Fruit fly (Drosophila melanogaster) whole organism, embryonic: Measurements from ENCODE around the gene Oatp74D.

Experiments used
- Awh ChIP-seq: fragments of 200-800 bp; sonication (Bioruptor generic); IDR thresholded peaks from 2 replicates; pipeline ENCODE4, ENCODE4 v1.3.6; 2022; ENCODE audit warnings: missing biosample characterization, missing genetic modification characterization
- CG10209 ChIP-seq: fragments of 200-800 bp; sonication (Bioruptor generic); optimal IDR thresholded peaks from 3 replicates; lab custom pipeline; 2017; ENCODE audit warnings: missing biosample characterization, mild to moderate bottlenecking, missing genetic modification characterization, missing genetic modification reagents
- CG11247 ChIP-seq: fragments of 200-800 bp; sonication (Bioruptor generic); IDR thresholded peaks from 2 replicates; pipeline ENCODE4 v1.3.6; 2022; ENCODE audit warnings: missing biosample characterization, missing genetic modification characterization
- CG12071 ChIP-seq: fragments of 200-800 bp; sonication (Bioruptor generic); optimal IDR thresholded peaks from 3 replicates; lab custom pipeline; 2018; ENCODE audit warnings: missing biosample characterization, mild to moderate bottlenecking, missing genetic modification characterization
- CG12236 ChIP-seq: fragments of 200-800 bp; sonication (Bioruptor generic); optimal IDR thresholded peaks from 2 replicates; lab custom pipeline; 2016; ENCODE audit warnings: missing biosample characterization, missing genetic modification characterization
- CG12659 ChIP-seq: fragments of 200-800 bp; sonication (Bioruptor generic); optimal IDR thresholded peaks from 3 replicates; lab custom pipeline; 2017; ENCODE audit warnings: mild to moderate bottlenecking, missing biosample characterization, missing genetic modification reagents, missing genetic modification characterization
- CG13624 ChIP-seq: fragments of 200-800 bp; sonication (Bioruptor generic); optimal IDR thresholded peaks from 2 replicates; lab custom pipeline; 2016; ENCODE audit warnings: missing biosample characterization, missing genetic modification characterization
- CG14441 ChIP-seq: fragments of 200-800 bp; sonication (Bioruptor generic); IDR thresholded peaks from 2 replicates; pipeline ENCODE4 v1.3.6; 2022; ENCODE audit warnings: missing biosample characterization, missing genetic modification characterization
- CG15011 ChIP-seq: fragments of 200-800 bp; sonication (Bioruptor generic); optimal IDR thresholded peaks from 3 replicates; lab custom pipeline; 2018; ENCODE audit warnings: missing biosample characterization, mild to moderate bottlenecking, missing genetic modification characterization
- CG18599 ChIP-seq: fragments of 200-800 bp; sonication (Bioruptor generic); optimal IDR thresholded peaks from 3 replicates; lab custom pipeline; 2017; ENCODE audit warnings: missing biosample characterization, missing genetic modification characterization, mild to moderate bottlenecking, moderate library complexity, missing genetic modification reagents
- CG2199 ChIP-seq: fragments of 200-800 bp; sonication (Bioruptor generic); IDR thresholded peaks from 3 replicates; pipeline ENCODE4 v1.3.6; 2022; ENCODE audit warnings: missing biosample characterization, missing genetic modification characterization
- CG34422 ChIP-seq: fragments of 200-800 bp; sonication (Bioruptor generic); IDR thresholded peaks from 3 replicates; pipeline ENCODE4 v1.3.6; 2022; ENCODE audit warnings: missing biosample characterization, missing genetic modification characterization
- CG5180 ChIP-seq: fragments of 200-800 bp; sonication (Bioruptor generic); optimal IDR thresholded peaks from 3 replicates; lab custom pipeline; 2017; ENCODE audit warnings: missing biosample characterization, missing genetic modification characterization, mild to moderate bottlenecking, moderate library complexity, missing genetic modification reagents
- CG6813 ChIP-seq: fragments of 200-800 bp; sonication (Bioruptor generic); optimal IDR thresholded peaks from 2 replicates; lab custom pipeline; 2017; ENCODE audit warnings: missing biosample characterization, missing genetic modification characterization, mild to moderate bottlenecking, moderate library complexity, missing genetic modification reagents
- CG7372 ChIP-seq: fragments of 200-800 bp; sonication (Bioruptor generic); IDR thresholded peaks from 2 replicates; pipeline ENCODE4 v1.3.6; 2022; ENCODE audit warnings: missing biosample characterization, missing genetic modification characterization
- CG7745 ChIP-seq: fragments of 200-800 bp; sonication (Bioruptor generic); optimal IDR thresholded peaks from 2 replicates; lab custom pipeline; 2018; ENCODE audit warnings: missing biosample characterization, mild to moderate bottlenecking, missing genetic modification characterization, moderate library complexity
- CrebB ChIP-seq: fragments of 200-800 bp; sonication (Bioruptor generic); optimal IDR thresholded peaks from 3 replicates; lab custom pipeline; 2018; ENCODE audit warnings: missing biosample characterization, mild to moderate bottlenecking, missing genetic modification characterization
- Dbx ChIP-seq: fragments of 200-800 bp; sonication (Bioruptor generic); IDR thresholded peaks from 3 replicates; pipeline ENCODE4 v1.3.6; 2022; ENCODE audit warnings: missing biosample characterization, missing genetic modification characterization
- Eip74EF ChIP-seq, 2 experiments: fragments of 200-800 bp in 1 of 2; fragments of >200 bp in 1 of 2; sonication (Bioruptor generic) in 1 of 2; optimal IDR thresholded peaks; 2 replicates each; lab custom pipeline; 2017 to 2019; ENCODE audit warnings: missing biosample characterization in 2 of 2, missing genetic modification characterization in 2 of 2, mild to moderate bottlenecking in 1 of 2, moderate library complexity in 1 of 2
- HHEX ChIP-seq: fragments of 200-800 bp; sonication (Bioruptor generic); optimal IDR thresholded peaks from 3 replicates; lab custom pipeline; 2017; ENCODE audit warnings: missing biosample characterization, mild to moderate bottlenecking, missing genetic modification characterization, missing genetic modification reagents
- Lhr ChIP-seq: fragments of 200-800 bp; sonication (Bioruptor generic); optimal IDR thresholded peaks from 3 replicates; lab custom pipeline; 2017; ENCODE audit warnings: mild to moderate bottlenecking, missing biosample characterization, missing genetic modification reagents, missing genetic modification characterization
- MTF-1 ChIP-seq: fragments of 200-800 bp; sonication (Bioruptor generic); optimal IDR thresholded peaks from 2 replicates; lab custom pipeline; 2018; ENCODE audit warnings: missing biosample characterization, mild to moderate bottlenecking, missing genetic modification characterization, borderline replicate concordance
- Meics ChIP-seq: fragments of 200-800 bp; sonication (Bioruptor generic); optimal IDR thresholded peaks from 2 replicates; lab custom pipeline; 2017; ENCODE audit warnings: missing biosample characterization, mild to moderate bottlenecking, missing genetic modification characterization
- Optix ChIP-seq: fragments of 200-800 bp; sonication (Bioruptor generic); IDR thresholded peaks from 3 replicates; pipeline ENCODE4 v1.3.6; 2022; ENCODE audit warnings: missing biosample characterization, missing genetic modification characterization
- YL-1 ChIP-seq: fragments of 200-800 bp; sonication (Bioruptor generic); optimal IDR thresholded peaks from 3 replicates; lab custom pipeline; 2017; ENCODE audit warnings: missing biosample characterization, mild to moderate bottlenecking, missing genetic modification characterization
- abd-A ChIP-seq: fragments of 200-800 bp; sonication (Bioruptor generic); optimal IDR thresholded peaks from 3 replicates; lab custom pipeline; 2019; ENCODE audit warnings: missing biosample characterization, mild to moderate bottlenecking, missing genetic modification characterization, moderate library complexity
- cg ChIP-seq: fragments of 200-800 bp; sonication (Bioruptor generic); optimal IDR thresholded peaks from 3 replicates; lab custom pipeline; 2019; ENCODE audit warnings: missing biosample characterization, mild to moderate bottlenecking, missing genetic modification characterization, moderate library complexity
- chinmo ChIP-seq: fragments of 200-800 bp; sonication (Bioruptor generic); IDR thresholded peaks from 4 replicates; pipeline ENCODE4 v1.3.6; 2022; ENCODE audit warnings: missing biosample characterization, missing genetic modification characterization; ENCODE audit not compliant: partially characterized antibody
- chm ChIP-seq: fragments of 200-800 bp; sonication (Bioruptor generic); IDR thresholded peaks from 2 replicates; pipeline ENCODE4 v1.3.6; 2022; ENCODE audit warnings: missing biosample characterization, missing genetic modification characterization
- cwo ChIP-seq: fragments of 200-800 bp; sonication (Bioruptor generic); optimal IDR thresholded peaks from 3 replicates; lab custom pipeline; 2017; ENCODE audit warnings: missing biosample characterization, missing genetic modification characterization, mild to moderate bottlenecking, moderate library complexity, missing genetic modification reagents
- exex ChIP-seq: fragments of 200-800 bp; sonication (Bioruptor generic); optimal IDR thresholded peaks from 4 replicates; lab custom pipeline; 2018; ENCODE audit warnings: missing biosample characterization, mild to moderate bottlenecking, missing genetic modification characterization, moderate library complexity
- eyg ChIP-seq: fragments of 200-800 bp; sonication (Bioruptor generic); optimal IDR thresholded peaks from 3 replicates; lab custom pipeline; 2016; ENCODE audit warnings: missing biosample characterization, missing genetic modification characterization
- gfzf ChIP-seq: fragments of 200-800 bp; sonication (Bioruptor generic); optimal IDR thresholded peaks from 2 replicates; lab custom pipeline; 2016; ENCODE audit warnings: missing biosample characterization, mild to moderate bottlenecking, missing genetic modification characterization, moderate library complexity
- gt ChIP-seq: fragments of 200-800 bp; sonication (Bioruptor generic); IDR thresholded peaks from 2 replicates; pipeline ENCODE4 v1.3.6; 2022; ENCODE audit warnings: missing biosample characterization, missing genetic modification characterization
- h ChIP-seq: fragments of >200 bp; optimal IDR thresholded peaks from 2 replicates; lab custom pipeline; 2017
- hth ChIP-seq: fragments of >200 bp; optimal IDR thresholded peaks from 2 replicates; lab custom pipeline; 2017; ENCODE audit warnings: inconsistent platforms
- nerfin-1 ChIP-seq: fragments of 200-800 bp; sonication (Bioruptor generic); optimal IDR thresholded peaks from 3 replicates; lab custom pipeline; 2019; ENCODE audit warnings: missing biosample characterization, mild to moderate bottlenecking, missing genetic modification characterization, moderate library complexity
- otp ChIP-seq: fragments of 200-800 bp; sonication (Bioruptor generic); IDR thresholded peaks from 3 replicates; pipeline ENCODE4, ENCODE4 v1.3.6; 2022; ENCODE audit warnings: missing biosample characterization, missing genetic modification characterization
- pan ChIP-seq, 4 experiments: fragments of >200 bp in 3 of 4; fragments of 200-800 bp in 1 of 4; sonication (Bioruptor generic) in 1 of 4; optimal IDR thresholded peaks in 3 of 4; IDR thresholded peaks in 1 of 4; 2 replicates each; pipeline versions ENCODE4 v1.3.6 to Lab custom; 2017 to 2022; ENCODE audit warnings: missing biosample characterization in 2 of 4, missing genetic modification characterization in 2 of 4, mixed read lengths in 1 of 4
- pfk ChIP-seq: fragments of 200-800 bp; sonication (Bioruptor generic); optimal IDR thresholded peaks from 2 replicates; lab custom pipeline; 2018; ENCODE audit warnings: missing biosample characterization, mild to moderate bottlenecking, missing genetic modification characterization, moderate library complexity
- sens ChIP-seq: fragments of 200-800 bp; sonication (Bioruptor generic); peaks from one replicate; lab custom pipeline; 2016; ENCODE audit warnings: missing biosample characterization, missing genetic modification characterization
- sob ChIP-seq: fragments of 200-800 bp; sonication (Bioruptor generic); IDR thresholded peaks from 2 replicates; pipeline ENCODE4 v1.3.6; 2022; ENCODE audit warnings: missing biosample characterization, missing genetic modification characterization
- stwl ChIP-seq: fragments of 200-800 bp; sonication (Bioruptor generic); optimal IDR thresholded peaks from 3 replicates; lab custom pipeline; 2018; ENCODE audit warnings: missing biosample characterization, mild to moderate bottlenecking, missing genetic modification characterization, moderate library complexity
- vvl ChIP-seq: fragments of 200-800 bp; sonication (Bioruptor generic); IDR thresholded peaks from 2 replicates; pipeline ENCODE4 v1.3.6; 2022; ENCODE audit warnings: missing biosample characterization, missing genetic modification characterization

Gene Oatp74D

dm6 chr3L:17534396-17534795 is 47.5 kb downstream of the Oatp74D start (continued):
- TF ChIP-seq gt (GFP tag; lab: Robert Waterston, UW) (no peak), sob (GFP tag; lab: Robert Waterston, UW) (0 out of 2 replicates have a peak, but pooled peaks have one; percentile 8), Eip74EF (GFP tag; optimal IDR thresholded peaks at IDR 0.05; lab: Kevin White, UChicago) (peak in 1 of 2 experiments; percentile 49), cwo (GFP tag; lab: Kevin White, UChicago) (peak; percentile 56), CG15011 (GFP tag; lab: Kevin White, UChicago) (no peak), Lhr (GFP tag; lab: Kevin White, UChicago) (no peak), chm (GFP tag; lab: Robert Waterston, UW) (peak; percentile 52; the same call in 1 of the 2 replicates), CG12236 (GFP tag; lab: Kevin White, UChicago) (no peak), stwl (tag; lab: Kevin White, UChicago) (no peak), CG11247 (GFP tag; lab: Robert Waterston, UW) (0 out of 2 replicates have a peak, but pooled peaks have one; percentile 18), CG13624 (GFP tag; lab: Kevin White, UChicago) (no peak), vvl (GFP tag; lab: Robert Waterston, UW) (peak; percentile 48; the same call in 1 of the 2 replicates), Optix (GFP tag; lab: Robert Waterston, UW) (0 out of 3 replicates have a peak, but pooled peaks have one; percentile 5), chinmo (GFP tag; lab: Robert Waterston, UW) (0 out of 4 replicates have a peak, but pooled peaks have one; percentile 51), Awh (GFP tag; lab: Robert Waterston, UW) (peak; percentile 75), cg (GFP tag; lab: Kevin White, UChicago) (peak; percentile 20), pan (optimal IDR thresholded peaks at IDR 0.05; lab: Kevin White, UChicago) (no peak), pan (GFP tag; optimal IDR thresholded peaks at IDR 0.05 in 1 of 2, IDR thresholded peaks at IDR 0.05 in 1 of 2) (peak in 1 of 2 experiments; percentile 8), h (lab: Kevin White, UChicago) (no peak), Dbx (GFP tag; lab: Robert Waterston, UW) (0 out of 3 replicates have a peak, but pooled peaks have one; percentile 7), CG10209 (GFP tag; lab: Kevin White, UChicago) (no peak), otp (GFP tag; lab: Robert Waterston, UW) (0 out of 3 replicates have a peak, but pooled peaks have one; percentile 16)

DNA sequence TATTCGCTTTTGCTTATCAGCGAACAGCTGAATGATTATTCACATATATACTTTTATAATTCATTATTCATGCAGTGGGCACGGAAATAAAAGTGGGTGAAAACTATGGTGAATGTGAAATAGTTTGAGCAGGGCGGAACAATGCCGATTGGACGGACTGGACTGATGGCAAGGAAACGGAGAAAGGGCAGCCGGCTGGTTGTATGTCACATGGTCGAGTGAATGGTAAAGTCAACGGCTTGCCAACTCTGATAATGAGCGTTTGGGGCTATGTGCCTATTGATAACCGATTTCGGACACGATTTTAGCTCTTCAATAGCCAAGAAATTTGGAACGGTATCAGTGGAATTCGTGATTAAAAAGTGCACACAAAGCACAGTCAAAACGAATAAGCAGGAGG is 48.9 kb downstream of the Oatp74D start:
- TF ChIP-seq pfk (GFP tag; lab: Kevin White, UChicago) (peak; percentile 86), CG2199 (GFP tag; lab: Robert Waterston, UW) (0 out of 3 replicates have a peak, but pooled peaks have one; percentile 36), CG5180 (GFP tag; lab: Kevin White, UChicago) (no peak), CG14441 (GFP tag; lab: Robert Waterston, UW) (0 out of 2 replicates have a peak, but pooled peaks have one; percentile 10), exex (tag; lab: Kevin White, UChicago) (peak; percentile 51), vvl (GFP tag; lab: Robert Waterston, UW) (peak; percentile 49; the same call in 1 of the 2 replicates)

DNA sequence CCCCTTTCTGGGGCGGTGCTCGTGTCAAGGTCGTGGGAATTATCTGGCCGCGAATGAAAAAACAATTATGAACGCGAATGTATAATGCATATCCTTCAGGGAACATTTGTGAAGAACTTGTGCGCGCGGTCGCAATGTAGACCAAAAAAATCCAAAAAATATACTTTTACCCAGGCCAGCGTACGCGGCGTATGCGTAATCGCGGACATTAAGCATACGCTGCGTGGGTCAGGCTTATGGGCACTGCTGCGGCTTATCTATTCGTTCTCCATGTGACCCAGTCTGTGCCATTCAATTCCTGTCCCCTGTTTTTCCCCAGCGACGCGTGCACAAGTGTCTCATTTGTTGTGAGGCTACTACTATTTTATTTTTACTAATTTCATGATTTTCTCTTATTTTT is 51.3 kb downstream of the Oatp74D start:
- TF ChIP-seq abd-A (tag; lab: Kevin White, UChicago) (no peak), gfzf (GFP tag; lab: Kevin White, UChicago) (no peak), CG7372 (GFP tag; lab: Robert Waterston, UW) (peak; percentile 93)

DNA sequence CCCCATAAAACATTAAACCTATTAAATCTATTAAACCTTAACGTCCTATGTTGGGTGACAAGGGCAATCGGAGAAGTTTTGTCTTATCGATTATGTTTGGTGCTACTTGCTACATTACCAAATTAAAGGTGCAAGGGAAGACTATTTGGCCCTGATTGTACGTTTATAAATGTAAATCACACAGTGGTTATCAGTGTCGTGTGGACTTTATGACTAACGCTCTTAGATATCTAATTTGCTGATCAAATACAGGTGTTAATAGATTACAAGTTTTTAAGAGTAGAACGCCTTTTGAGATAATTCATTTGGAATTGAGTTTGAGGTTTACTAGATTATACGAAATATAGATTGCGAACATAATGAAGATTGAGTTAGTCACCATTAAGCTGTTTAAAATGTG is 52.0 kb downstream of the Oatp74D start:
- TF ChIP-seq MTF-1: peak; percentile 18
- peak; percentile 46 for TF ChIP-seq CrebB (tag; lab: Kevin White, UChicago)
- no peak for TF ChIP-seq CG12071 (GFP tag; lab: Kevin White, UChicago)
- TF ChIP-seq CG7745: no peak
- no peak for TF ChIP-seq CG34422 (GFP tag; lab: Robert Waterston, UW)
- no peak for TF ChIP-seq nerfin-1 (tag; lab: Kevin White, UChicago)
- peak; percentile 51 for TF ChIP-seq Meics (GFP tag; lab: Kevin White, UChicago)
- no peak for TF ChIP-seq hth (lab: Kevin White, UChicago)
- TF ChIP-seq CG6813 (GFP tag; lab: Kevin White, UChicago): peak; percentile 43
- peak; percentile 50 for TF ChIP-seq CG18599
- no peak for TF ChIP-seq YL-1
- peak; percentile 26 for TF ChIP-seq HHEX
- TF ChIP-seq eyg (GFP tag; lab: Kevin White, UChicago): no peak
- peak; percentile 50 for TF ChIP-seq sens (GFP tag; lab: Kevin White, UChicago)
- peak; percentile 24 for TF ChIP-seq CG12659
